Worm (Caenorhabditis elegans) whole organism, L4 larva: Measurements from ENCODE around the gene idpc-6.

Experiments
- D1046.2 ChIP-seq: fragments of 200-800 bp; sonication (Bioruptor generic); IDR thresholded peaks from 2 replicates; pipeline ENCODE4 v1.3.6; 2022; ENCODE audit warnings: missing genetic modification characterization, missing compliant biosample characterization
- F10B5.3 ChIP-seq: sonication (generic microtip); optimal IDR thresholded peaks from 2 replicates; lab custom pipeline; 2016; ENCODE audit warnings: mild to moderate bottlenecking, missing genetic modification characterization, missing compliant biosample characterization
- F26F4.8 ChIP-seq: fragments of 200-800 bp; sonication (Bioruptor generic); conservative IDR thresholded peaks from 2 replicates; pipeline ENCODE4 v1.3.6; 2022; ENCODE audit warnings: missing genetic modification characterization, missing compliant biosample characterization
- F44E2.7 ChIP-seq: fragments of 200-800 bp; sonication (Bioruptor generic); IDR thresholded peaks from 2 replicates; pipeline ENCODE4 v2.1.2; 2022; ENCODE audit warnings: missing genetic modification characterization, missing compliant biosample characterization
- F49E8.2 ChIP-seq: sonication (generic microtip); optimal IDR thresholded peaks from 2 replicates; lab custom pipeline; 2016; ENCODE audit warnings: missing compliant biosample characterization, mild to moderate bottlenecking, missing genetic modification characterization, borderline replicate concordance
- T20F7.1 ChIP-seq: fragments of 200-800 bp; sonication (Bioruptor generic); optimal IDR thresholded peaks from 2 replicates; lab custom pipeline; 2018; ENCODE audit warnings: mild to moderate bottlenecking, missing genetic modification characterization, missing compliant biosample characterization
- Y48G9A.11 ChIP-seq: fragments of 200-800 bp; sonication (Bioruptor generic); IDR thresholded peaks from 2 replicates; pipeline ENCODE4 v1.3.6; 2022; ENCODE audit warnings: missing genetic modification reagents, missing genetic modification characterization, missing compliant biosample characterization
- Y5F2A.4 ChIP-seq: fragments of 200-800 bp; sonication (Bioruptor generic); optimal IDR thresholded peaks from 2 replicates; lab custom pipeline; 2018; ENCODE audit warnings: mild to moderate bottlenecking, missing genetic modification characterization, missing compliant biosample characterization
- ceh-20 ChIP-seq: fragments of 200-800 bp; sonication (Bioruptor generic); IDR thresholded peaks from 2 replicates; pipeline ENCODE4 v1.3.6; 2022; ENCODE audit warnings: missing genetic modification reagents, missing genetic modification characterization, missing compliant biosample characterization
- ceh-28 ChIP-seq: fragments of 150-350 bp; optimal IDR thresholded peaks from 2 replicates; lab custom pipeline; 2014; ENCODE audit warnings: missing biosample characterization, missing genetic modification reagents, missing genetic modification characterization
- ceh-62 ChIP-seq: sonication (generic microtip); optimal IDR thresholded peaks from 2 replicates; lab custom pipeline; 2017; ENCODE audit warnings: missing biosample characterization, missing genetic modification characterization
- ceh-82 ChIP-seq: sonication (generic microtip); optimal IDR thresholded peaks from 2 replicates; lab custom pipeline; 2017; ENCODE audit warnings: missing biosample characterization, missing genetic modification characterization
- ctbp-1 ChIP-seq: fragments of 200-800 bp; sonication (Bioruptor generic); IDR thresholded peaks from 2 replicates; pipeline ENCODE4 v1.3.6; 2022; ENCODE audit warnings: missing genetic modification reagents, missing genetic modification characterization, missing compliant biosample characterization
- daf-12 ChIP-seq: fragments of 150-350 bp; optimal IDR thresholded peaks from 2 replicates; lab custom pipeline; 2014; ENCODE audit warnings: missing biosample characterization, missing genetic modification reagents, missing genetic modification characterization
- daf-19 ChIP-seq: fragments of 200-800 bp; sonication (Bioruptor generic); conservative IDR thresholded peaks from 2 replicates; pipeline ENCODE4 v1.3.6; 2022; ENCODE audit warnings: missing genetic modification characterization, missing compliant biosample characterization
- daf-8 ChIP-seq: fragments of 200-800 bp; sonication (Bioruptor generic); IDR thresholded peaks from 2 replicates; pipeline ENCODE4 v1.3.6; 2022; ENCODE audit warnings: missing genetic modification characterization, missing compliant biosample characterization
- dmd-9 ChIP-seq: fragments of 200-800 bp; sonication (Bioruptor generic); IDR thresholded peaks from 2 replicates; pipeline ENCODE4 v1.3.6; 2022; ENCODE audit warnings: missing genetic modification reagents, missing genetic modification characterization, missing compliant biosample characterization
- duxl-1 ChIP-seq: sonication (generic microtip); optimal IDR thresholded peaks from 2 replicates; lab custom pipeline; 2016; ENCODE audit warnings: mild to moderate bottlenecking, missing genetic modification characterization, moderate library complexity, missing compliant biosample characterization; ENCODE audit not compliant: poor library complexity
- egl-43 ChIP-seq: fragments of 200-800 bp; sonication (Bioruptor generic); IDR thresholded peaks from 2 replicates; pipeline ENCODE4 v1.3.6; 2022; ENCODE audit warnings: missing genetic modification reagents, missing genetic modification characterization, missing compliant biosample characterization
- fkh-10 ChIP-seq: fragments of 150-350 bp; optimal IDR thresholded peaks from 2 replicates; lab custom pipeline; 2014; ENCODE audit warnings: missing biosample characterization, missing genetic modification reagents, missing genetic modification characterization
- fos-1 ChIP-seq: fragments of 150-350 bp; optimal IDR thresholded peaks from 2 replicates; lab custom pipeline; 2014; ENCODE audit warnings: missing biosample characterization, missing genetic modification characterization
- gei-8 ChIP-seq: fragments of 200-800 bp; sonication (Bioruptor generic); optimal IDR thresholded peaks from 2 replicates; lab custom pipeline; 2018; ENCODE audit warnings: mild to moderate bottlenecking, missing genetic modification characterization, missing compliant biosample characterization
- hif-1 ChIP-seq, 2 experiments: sonication (generic microtip); optimal IDR thresholded peaks; 2 replicates each; lab custom pipeline; 2016 to 2017; ENCODE audit warnings: missing compliant biosample characterization in 2 of 2, missing genetic modification characterization in 2 of 2, missing genetic modification reagents in 2 of 2, missing genotype in 2 of 2, mild to moderate bottlenecking in 1 of 2
- hlh-11 ChIP-seq: fragments of 200-800 bp; sonication (Bioruptor generic); optimal IDR thresholded peaks from 2 replicates; lab custom pipeline; 2018; ENCODE audit warnings: mild to moderate bottlenecking, missing genetic modification characterization, missing compliant biosample characterization
- hmg-1.1 ChIP-seq: fragments of 200-800 bp; sonication (Bioruptor generic); IDR thresholded peaks from 2 replicates; pipeline ENCODE4 v1.3.6; 2022; ENCODE audit warnings: missing genetic modification reagents, missing genetic modification characterization, missing compliant biosample characterization
- lim-7 ChIP-seq: fragments of 200-800 bp; sonication (Bioruptor generic); IDR thresholded peaks from 2 replicates; pipeline ENCODE4 v1.3.6; 2022; ENCODE audit warnings: missing genetic modification characterization, missing compliant biosample characterization
- lin-13 ChIP-seq: fragments of 150-350 bp; optimal IDR thresholded peaks from 2 replicates; lab custom pipeline; 2014; ENCODE audit warnings: missing biosample characterization, missing genetic modification reagents, missing genetic modification characterization
- lin-38 ChIP-seq: fragments of 200-800 bp; sonication (Bioruptor generic); IDR thresholded peaks from 2 replicates; pipeline ENCODE4 v1.3.6; 2022; ENCODE audit warnings: missing genetic modification reagents, missing genetic modification characterization, missing compliant biosample characterization
- lin-39 ChIP-seq: fragments of 150-350 bp; optimal IDR thresholded peaks from 2 replicates; lab custom pipeline; 2014; ENCODE audit warnings: missing biosample characterization, missing genetic modification reagents, missing genetic modification characterization
- madf-5 ChIP-seq, 2 experiments: fragments of 200-800 bp; sonication (Bioruptor generic); IDR thresholded peaks; 2 replicates each; pipeline ENCODE4 v1.3.6; 2022; ENCODE audit warnings: missing compliant biosample characterization in 2 of 2, missing genetic modification characterization in 2 of 2
- mdt-29 ChIP-seq: fragments of 200-800 bp; sonication (Bioruptor generic); IDR thresholded peaks from 2 replicates; pipeline ENCODE4 v1.3.6; 2022; ENCODE audit warnings: missing genetic modification reagents, missing genetic modification characterization, missing compliant biosample characterization
- nhr-102 ChIP-seq: sonication (generic microtip); optimal IDR thresholded peaks from 2 replicates; lab custom pipeline; 2016; ENCODE audit warnings: mild to moderate bottlenecking, missing genetic modification characterization, moderate library complexity, missing compliant biosample characterization
- nhr-111 ChIP-seq: fragments of 200-800 bp; sonication (Bioruptor generic); optimal IDR thresholded peaks from 2 replicates; lab custom pipeline; 2018; ENCODE audit warnings: mild to moderate bottlenecking, missing genetic modification characterization, missing compliant biosample characterization
- nhr-237 ChIP-seq: sonication (generic microtip); optimal IDR thresholded peaks from 2 replicates; lab custom pipeline; 2017; ENCODE audit warnings: missing biosample characterization, missing genetic modification characterization
- nhr-25 ChIP-seq: sonication (generic microtip); optimal IDR thresholded peaks from 2 replicates; lab custom pipeline; 2017; ENCODE audit warnings: missing genetic modification characterization, mild to moderate bottlenecking, missing compliant biosample characterization, antibody characterized with exemption, moderate library complexity, borderline replicate concordance; ENCODE audit not compliant: insufficient read depth
- nhr-28 ChIP-seq: fragments of 150-350 bp; optimal IDR thresholded peaks from 2 replicates; lab custom pipeline; 2014; ENCODE audit warnings: missing biosample characterization, missing genetic modification characterization
- nhr-42 ChIP-seq: fragments of 200-800 bp; sonication (Bioruptor generic); IDR thresholded peaks from 2 replicates; pipeline ENCODE4 v1.3.6; 2022; ENCODE audit warnings: missing genetic modification characterization, missing compliant biosample characterization
- nhr-48 ChIP-seq: sonication (generic microtip); optimal IDR thresholded peaks from 2 replicates; lab custom pipeline; 2016; ENCODE audit warnings: mild to moderate bottlenecking, missing genetic modification characterization, missing compliant biosample characterization
- nhr-6 ChIP-seq: fragments of 150-350 bp; optimal IDR thresholded peaks from 2 replicates; lab custom pipeline; 2014; ENCODE audit warnings: missing biosample characterization, missing genetic modification characterization
- php-3 ChIP-seq: fragments of 200-800 bp; sonication (Bioruptor generic); IDR thresholded peaks from 2 replicates; pipeline ENCODE4 v1.3.6; 2022; ENCODE audit warnings: missing genetic modification reagents, missing genetic modification characterization, missing compliant biosample characterization
- pqm-1 ChIP-seq: sonication (generic microtip); optimal IDR thresholded peaks from 2 replicates; lab custom pipeline; 2017; ENCODE audit warnings: missing biosample characterization, missing genetic modification characterization
- saeg-2 ChIP-seq: fragments of 200-800 bp; sonication (Bioruptor generic); IDR thresholded peaks from 2 replicates; pipeline ENCODE4 v1.3.6; 2022; ENCODE audit warnings: missing genetic modification reagents, missing genetic modification characterization, missing compliant biosample characterization
- sdz-12 ChIP-seq: fragments of 200-800 bp; sonication (Bioruptor generic); optimal IDR thresholded peaks from 2 replicates; lab custom pipeline; 2018; ENCODE audit warnings: mild to moderate bottlenecking, missing genetic modification characterization, missing compliant biosample characterization
- set-16 ChIP-seq: fragments of 200-800 bp; sonication (Bioruptor generic); IDR thresholded peaks from 2 replicates; pipeline ENCODE4 v1.3.6; 2022; ENCODE audit warnings: missing genetic modification reagents, missing genetic modification characterization, missing compliant biosample characterization
- spr-1 ChIP-seq: sonication (generic microtip); optimal IDR thresholded peaks from 2 replicates; lab custom pipeline; 2016; ENCODE audit warnings: mild to moderate bottlenecking, missing genetic modification characterization, missing compliant biosample characterization
- tag-97 ChIP-seq: fragments of 200-800 bp; sonication (Bioruptor generic); IDR thresholded peaks from 2 replicates; pipeline ENCODE4 v1.3.6; 2022; ENCODE audit warnings: missing genetic modification characterization, missing compliant biosample characterization

idpc-6 gene

ce11 chrV:9629643-9630042 is 9.7 kb downstream of the idpc-6 start, which contains the start of gene col-146:
Gene col-146, plus strand, starts transcription at chrV:9629943.
- TF ChIP-seq F26F4.8 (GFP tag; lab: Robert Waterston, UW) (no peak), daf-12 (tag; lab: Kevin White, UChicago) (no peak)

DNA sequence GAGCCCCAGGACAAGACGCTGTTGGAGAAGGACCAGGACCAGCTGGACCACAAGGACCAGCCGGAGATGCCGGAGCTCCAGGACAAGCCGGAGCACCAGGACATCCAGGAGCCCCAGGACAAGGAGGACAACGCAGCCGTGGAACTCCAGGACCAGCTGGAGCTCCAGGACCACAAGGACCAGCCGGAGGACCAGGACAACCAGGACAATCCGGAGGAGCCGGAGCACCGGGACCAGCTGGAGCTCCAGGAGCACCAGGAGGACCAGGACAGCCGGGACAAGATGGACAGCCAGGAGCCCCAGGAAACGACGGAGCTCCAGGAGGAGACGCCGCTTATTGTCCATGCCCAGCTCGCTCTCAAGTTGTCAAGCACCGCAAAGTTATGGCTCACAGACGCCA is 10.6 kb downstream of the idpc-6 start:
- TF ChIP-seq ceh-62 (tag; lab: Kevin White, UChicago) (no peak), daf-19 (GFP tag; lab: Robert Waterston, UW) (no peak), nhr-111 (GFP tag; lab: Kevin White, UChicago) (no peak), daf-12 (tag; lab: Kevin White, UChicago) (no peak), lin-13 (no peak), gei-8 (no peak), lim-7 (GFP tag; lab: Robert Waterston, UW) (0 out of 2 replicates have a peak, but pooled peaks have one; percentile 28), hmg-1.1 (GFP tag; lab: Robert Waterston, UW) (no peak), fos-1 (tag; lab: Kevin White, UChicago) (no peak), mdt-29 (GFP tag; lab: Robert Waterston, UW) (no peak), ctbp-1 (GFP tag; lab: Robert Waterston, UW) (0 out of 2 replicates have a peak, but pooled peaks have one; percentile 14), nhr-48 (no peak), nhr-28 (no peak), D1046.2 (GFP tag; lab: Robert Waterston, UW) (no peak), Y48G9A.11 (0 out of 2 replicates have a peak, but pooled peaks have one; percentile 46), spr-1 (tag; lab: Kevin White, UChicago) (no peak), nhr-25 (tag; lab: Kevin White, UChicago) (no peak), F10B5.3 (tag; lab: Kevin White, UChicago) (no peak), sdz-12 (GFP tag; lab: Kevin White, UChicago) (no peak), F49E8.2 (tag; lab: Kevin White, UChicago) (no peak), F26F4.8 (GFP tag; lab: Robert Waterston, UW) (no peak), pqm-1 (tag; lab: Kevin White, UChicago) (no peak), T20F7.1 (GFP tag; lab: Kevin White, UChicago) (no peak), fkh-10 (GFP tag; lab: Kevin White, UChicago) (no peak), nhr-237 (tag; lab: Kevin White, UChicago) (no peak), set-16 (GFP tag; lab: Robert Waterston, UW) (peak; percentile 98), ceh-82 (tag; lab: Kevin White, UChicago) (no peak), tag-97 (GFP tag; lab: Robert Waterston, UW) (no peak), saeg-2 (GFP tag; lab: Robert Waterston, UW) (no peak), ceh-20 (GFP tag; lab: Robert Waterston, UW) (no peak), dmd-9 (GFP tag; lab: Robert Waterston, UW) (no peak), ceh-28 (tag; lab: Kevin White, UChicago) (no peak), php-3 (no peak), madf-5 (GFP tag; IDR thresholded peaks at IDR 0.05; lab: Robert Waterston, UW) (peak in 1 of 2 experiments; percentile 29; a peak in 1 of 4 replicates), nhr-6 (no peak), daf-8 (no peak), lin-39 (tag; lab: Kevin White, UChicago) (no peak), egl-43 (GFP tag; lab: Robert Waterston, UW) (0 out of 2 replicates have a peak, but pooled peaks have one; percentile 46), F44E2.7 (GFP tag; lab: Robert Waterston, UW) (0 out of 2 replicates have a peak, but pooled peaks have one; percentile 47), hlh-11 (tag; lab: Kevin White, UChicago) (no peak), Y5F2A.4 (GFP tag; lab: Kevin White, UChicago) (no peak), nhr-102 (tag; lab: Kevin White, UChicago) (no peak), nhr-42 (no peak), lin-38 (0 out of 2 replicates have a peak, but pooled peaks have one; percentile 23), hif-1 (tag; optimal IDR thresholded peaks at IDR 0.05; lab: Kevin White, UChicago) (no peak), duxl-1 (no peak)
